Fruit fly (Drosophila melanogaster) S2 (cell line): ENCODE data around the gene CG17193.

ENCODE experiments used
- CG8478 ChIP-seq: fragments of >200 bp; optimal IDR thresholded peaks from 2 replicates; lab custom pipeline; 2018
- CTCF ChIP-seq, 2 experiments: fragments of >200 bp; optimal IDR thresholded peaks; 2 replicates each; lab custom pipeline; 2018

DNA sequence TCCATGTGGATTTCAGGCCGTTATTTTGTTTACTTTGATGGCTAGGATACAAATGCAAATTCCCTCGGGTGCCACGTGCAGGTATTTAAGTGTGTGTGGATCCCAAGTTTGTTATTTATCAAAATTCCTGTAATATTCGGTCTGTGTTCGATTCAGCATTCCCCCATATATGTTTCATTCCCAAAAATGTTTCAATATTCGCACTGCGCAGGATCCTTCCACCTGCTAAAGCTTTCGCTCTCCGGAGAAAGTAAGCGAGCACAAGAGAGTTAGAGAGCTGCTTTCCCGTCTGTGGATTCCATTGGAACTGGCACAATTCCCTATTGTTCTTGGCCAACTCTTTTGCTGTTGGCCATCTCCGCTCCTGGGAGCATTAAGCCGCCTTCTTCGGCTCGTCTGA, 24.3 kb upstream of the CG17193 start:
- no peak for TF ChIP-seq CG8478
- TF ChIP-seq CTCF (optimal IDR thresholded peaks at IDR 0.05; lab: Kevin White, UChicago), result no peak
